Worm (Caenorhabditis elegans): ENCODE data around the gene nspg-1.

DNA sequence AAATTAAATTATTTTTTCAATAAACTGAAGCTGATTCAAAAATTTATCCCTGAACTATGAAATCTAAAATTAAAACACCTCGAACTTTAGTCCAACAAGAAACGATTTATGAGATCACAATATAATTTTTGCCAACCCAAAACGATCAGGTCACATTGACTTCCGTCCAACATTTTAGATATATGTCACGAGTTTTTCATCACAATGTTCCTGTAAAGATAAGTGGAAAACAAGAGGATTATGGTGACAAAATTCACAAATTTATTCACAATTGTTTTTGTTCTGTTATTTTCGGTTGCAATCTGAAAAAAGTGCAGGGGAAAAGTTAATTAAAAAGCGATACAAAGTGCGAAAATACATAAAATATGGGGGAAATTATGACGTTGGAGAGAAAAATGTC lies 51.2 kb downstream of the nspg-1 start:
- no peak for TF ChIP-seq Y75B8A.6 (GFP tag; IDR thresholded peaks at IDR 0.05)
- no peak for TF ChIP-seq nhr-237 (tag; optimal IDR thresholded peaks at IDR 0.05)
- TF ChIP-seq T20F7.1 (GFP tag; optimal IDR thresholded peaks at IDR 0.05), result no peak
- no peak for TF ChIP-seq daf-12 (tag; optimal IDR thresholded peaks at IDR 0.05)
- no peak for TF ChIP-seq ctbp-1 (GFP tag; IDR thresholded peaks at IDR 0.05)
- no peak for TF ChIP-seq lin-39 (tag; optimal IDR thresholded peaks at IDR 0.05)
- TF ChIP-seq fos-1 (tag; optimal IDR thresholded peaks at IDR 0.05), result no peak
- TF ChIP-seq hif-1 (tag; optimal IDR thresholded peaks at IDR 0.05), result no peak
- TF ChIP-seq arid-1 (GFP tag; conservative IDR thresholded peaks at IDR 0.05), result no peak
- no peak for TF ChIP-seq ztf-11 (tag; optimal IDR thresholded peaks at IDR 0.05)
